Fruit fly (Drosophila melanogaster) whole organism, prepupa: Measurements from ENCODE around the gene hry.

ENCODE experiments used
- Blimp-1 ChIP-seq: fragments of 200-800 bp; sonication (Bioruptor generic); optimal IDR thresholded peaks from 3 replicates; lab custom pipeline; 2017; ENCODE audit warnings: missing biosample characterization, missing genetic modification characterization, mild to moderate bottlenecking, moderate library complexity, missing genetic modification reagents
- CG6792 ChIP-seq: fragments of 200-800 bp; sonication (Bioruptor generic); optimal IDR thresholded peaks from 3 replicates; lab custom pipeline; 2016; ENCODE audit warnings: missing biosample characterization, missing genetic modification characterization
- CG8119 ChIP-seq: fragments of 200-800 bp; sonication (Bioruptor generic); IDR thresholded peaks from 3 replicates; pipeline ENCODE4 v1.3.6; 2022; ENCODE audit warnings: missing biosample characterization, missing genetic modification characterization
- Eip78C ChIP-seq: fragments of 200-800 bp; sonication (Bioruptor generic); peaks from one replicate; lab custom pipeline; 2016; ENCODE audit warnings: missing biosample characterization, missing genetic modification characterization
- OdsH ChIP-seq: fragments of 200-800 bp; sonication (Bioruptor generic); optimal IDR thresholded peaks from 3 replicates; lab custom pipeline; 2016; ENCODE audit warnings: missing biosample characterization, missing genetic modification characterization
- acj6 ChIP-seq: fragments of 200-800 bp; sonication (Bioruptor generic); optimal IDR thresholded peaks from 3 replicates; lab custom pipeline; 2016; ENCODE audit warnings: missing biosample characterization, missing genetic modification characterization
- dsx ChIP-seq: fragments of 200-800 bp; optimal IDR thresholded peaks from 3 replicates; lab custom pipeline; 2019; ENCODE audit warnings: missing biosample characterization, mild to moderate bottlenecking, missing genetic modification characterization, moderate library complexity; ENCODE audit not compliant: poor library complexity, severe bottlenecking

dm6 chr3L:8633614-8634325 is 41.8 kb upstream of the hry start, which contains the start of gene Cdc6:
- TF ChIP-seq Blimp-1 (GFP tag; lab: Kevin White, UChicago) (no peak), CG8119 (GFP tag; lab: Robert Waterston, UW) (no peak), CG6792 (GFP tag; lab: Kevin White, UChicago) (no peak), dsx (no peak), OdsH (GFP tag; lab: Kevin White, UChicago) (no peak), Eip78C (GFP tag; lab: Kevin White, UChicago) (no peak), acj6 (GFP tag; lab: Kevin White, UChicago) (no peak)
